Worm (Caenorhabditis elegans) whole organism, L3 larva: ENCODE measurements around the gene ZC250.4.

Source experiments
- R02D3.7 ChIP-seq: fragments of 150-350 bp; optimal IDR thresholded peaks from 2 replicates; lab custom pipeline; 2014; ENCODE audit warnings: missing biosample characterization, missing genetic modification characterization
- ZK546.5 ChIP-seq: sonication (generic microtip); optimal IDR thresholded peaks from 2 replicates; lab custom pipeline; 2017; ENCODE audit warnings: missing biosample characterization, missing genetic modification characterization
- aly-2 ChIP-seq: fragments of 150-350 bp; optimal IDR thresholded peaks from 2 replicates; lab custom pipeline; 2014; ENCODE audit warnings: missing biosample characterization, missing genetic modification characterization
- ama-1 ChIP-seq: fragments of 150-350 bp; optimal IDR thresholded peaks from 2 replicates; lab custom pipeline; 2018
- ceh-16 ChIP-seq: sonication (generic microtip); optimal IDR thresholded peaks from 2 replicates; lab custom pipeline; 2017; ENCODE audit warnings: missing biosample characterization, missing genetic modification characterization
- ceh-28 ChIP-seq: fragments of 150-350 bp; optimal IDR thresholded peaks from 2 replicates; lab custom pipeline; 2014; ENCODE audit warnings: missing biosample characterization, missing genetic modification reagents, missing genetic modification characterization
- ceh-9 ChIP-seq: sonication (generic microtip); optimal IDR thresholded peaks from 2 replicates; lab custom pipeline; 2018; ENCODE audit warnings: missing biosample characterization, missing genetic modification characterization
- egl-5 ChIP-seq: fragments of 150-350 bp; optimal IDR thresholded peaks from 2 replicates; lab custom pipeline; 2017; ENCODE audit warnings: missing biosample characterization, missing genetic modification reagents, missing genetic modification characterization, inconsistent platforms
- elt-1 ChIP-seq: fragments of 150-350 bp; optimal IDR thresholded peaks from 2 replicates; lab custom pipeline; 2014; ENCODE audit warnings: missing biosample characterization, missing genetic modification characterization
- elt-2 ChIP-seq: sonication (generic microtip); optimal IDR thresholded peaks from 2 replicates; lab custom pipeline; 2016; ENCODE audit warnings: missing genetic modification reagents, mild to moderate bottlenecking, missing genetic modification characterization, missing compliant biosample characterization
- elt-3 ChIP-seq, 3 experiments: fragments of 150-350 bp in 1 of 3; sonication (generic microtip) in 2 of 3; optimal IDR thresholded peaks; 2 replicates in 2 of 3; 4 replicates in 1 of 3; lab custom pipeline; 2014 to 2017; ENCODE audit warnings: missing biosample characterization in 3 of 3, missing genetic modification characterization in 3 of 3
- eor-1 ChIP-seq, 2 experiments: fragments of 150-350 bp; optimal IDR thresholded peaks; 2 replicates each; lab custom pipeline; 2014 to 2018; ENCODE audit warnings: missing biosample characterization in 2 of 2, missing genetic modification characterization in 2 of 2
- fkh-10 ChIP-seq: sonication (generic microtip); optimal IDR thresholded peaks from 2 replicates; lab custom pipeline; 2017; ENCODE audit warnings: missing biosample characterization, missing genetic modification reagents, missing genetic modification characterization
- fkh-2 ChIP-seq: fragments of 150-350 bp; optimal IDR thresholded peaks from 2 replicates; lab custom pipeline; 2014; ENCODE audit warnings: missing biosample characterization, missing genetic modification reagents, missing genetic modification characterization
- hmg-11 ChIP-seq: sonication (generic microtip); optimal IDR thresholded peaks from 2 replicates; lab custom pipeline; 2016; ENCODE audit warnings: missing genetic modification characterization, missing compliant biosample characterization
- jun-1 ChIP-seq: fragments of 150-350 bp; optimal IDR thresholded peaks from 2 replicates; lab custom pipeline; 2014; ENCODE audit warnings: missing biosample characterization, missing genetic modification reagents, missing genetic modification characterization
- lin-15B ChIP-seq: fragments of 150-350 bp; optimal IDR thresholded peaks from 2 replicates; lab custom pipeline; 2014; ENCODE audit warnings: missing biosample characterization, missing genetic modification characterization
- mdl-1 ChIP-seq: fragments of 150-350 bp; optimal IDR thresholded peaks from 2 replicates; lab custom pipeline; 2014; ENCODE audit warnings: missing biosample characterization, missing genetic modification characterization
- mml-1 ChIP-seq: fragments of 150-350 bp; sonication (generic microtip); optimal IDR thresholded peaks from 3 replicates; lab custom pipeline; 2014; ENCODE audit warnings: missing biosample characterization, missing genetic modification characterization
- nfya-1 ChIP-seq: sonication (generic microtip); optimal IDR thresholded peaks from 2 replicates; lab custom pipeline; 2017; ENCODE audit warnings: missing genetic modification characterization, mild to moderate bottlenecking, missing compliant biosample characterization, antibody characterized with exemption, moderate library complexity; ENCODE audit not compliant: insufficient read depth
- nhr-11 ChIP-seq: fragments of 150-350 bp; optimal IDR thresholded peaks from 2 replicates; lab custom pipeline; 2014; ENCODE audit warnings: missing biosample characterization, missing genetic modification characterization
- nhr-12 ChIP-seq: fragments of 150-350 bp; optimal IDR thresholded peaks from 2 replicates; lab custom pipeline; 2014; ENCODE audit warnings: missing biosample characterization, missing genetic modification characterization
- nhr-23 ChIP-seq: fragments of 150-350 bp; optimal IDR thresholded peaks from 2 replicates; lab custom pipeline; 2014; ENCODE audit warnings: missing biosample characterization, missing genetic modification reagents, missing genetic modification characterization
- nhr-237 ChIP-seq: fragments of 150-350 bp; optimal IDR thresholded peaks from 2 replicates; lab custom pipeline; 2014; ENCODE audit warnings: missing biosample characterization, missing genetic modification characterization
- nhr-25 ChIP-seq: sonication (generic microtip); optimal IDR thresholded peaks from 2 replicates; lab custom pipeline; 2017; ENCODE audit warnings: missing biosample characterization, missing genetic modification characterization
- nhr-28 ChIP-seq: fragments of 150-350 bp; optimal IDR thresholded peaks from 2 replicates; lab custom pipeline; 2014; ENCODE audit warnings: missing biosample characterization, missing genetic modification characterization
- nhr-43 ChIP-seq: sonication (generic microtip); optimal IDR thresholded peaks from 2 replicates; lab custom pipeline; 2016; ENCODE audit warnings: mild to moderate bottlenecking, missing genetic modification characterization, missing compliant biosample characterization; ENCODE audit not compliant: poor library complexity, severe bottlenecking
- nhr-67 ChIP-seq: fragments of 150-350 bp; optimal IDR thresholded peaks from 2 replicates; lab custom pipeline; 2014; ENCODE audit warnings: missing biosample characterization, missing genetic modification characterization
- nhr-76 ChIP-seq: fragments of 150-350 bp; sonication (generic microtip); optimal IDR thresholded peaks from 5 replicates; lab custom pipeline; 2014; ENCODE audit warnings: missing biosample characterization, missing genetic modification characterization
- nhr-77 ChIP-seq: fragments of 150-350 bp; optimal IDR thresholded peaks from 2 replicates; lab custom pipeline; 2014; ENCODE audit warnings: missing biosample characterization, missing genetic modification characterization
- pha-4 ChIP-seq: fragments of 150-350 bp; optimal IDR thresholded peaks from 2 replicates; lab custom pipeline; 2014; ENCODE audit warnings: missing biosample characterization, missing genetic modification reagents, missing genetic modification characterization
- pqm-1 ChIP-seq: fragments of 150-350 bp; optimal IDR thresholded peaks from 2 replicates; lab custom pipeline; 2017; ENCODE audit warnings: missing biosample characterization, missing genetic modification characterization, inconsistent platforms
- sea-2 ChIP-seq: fragments of 150-350 bp; sonication (generic microtip); optimal IDR thresholded peaks from 4 replicates; lab custom pipeline; 2014; ENCODE audit warnings: missing biosample characterization, missing genetic modification reagents, missing genetic modification characterization
- skn-1 ChIP-seq: fragments of 150-350 bp; optimal IDR thresholded peaks from 2 replicates; lab custom pipeline; 2014; ENCODE audit warnings: missing biosample characterization, missing genetic modification characterization
- snpc-4 ChIP-seq: fragments of 150-350 bp; optimal IDR thresholded peaks from 2 replicates; lab custom pipeline; 2014; ENCODE audit warnings: missing biosample characterization, missing genetic modification characterization
- tbx-2 ChIP-seq: sonication (generic microtip); optimal IDR thresholded peaks from 2 replicates; lab custom pipeline; 2016; ENCODE audit warnings: mild to moderate bottlenecking, missing genetic modification characterization, missing compliant biosample characterization
- unc-39 ChIP-seq: sonication (generic microtip); optimal IDR thresholded peaks from 4 replicates; lab custom pipeline; 2017; ENCODE audit warnings: missing biosample characterization, missing genetic modification characterization
- unc-62 ChIP-seq: fragments of 150-350 bp; sonication (generic microtip); optimal IDR thresholded peaks from 4 replicates; lab custom pipeline; 2014; ENCODE audit warnings: missing biosample characterization, missing genetic modification reagents, missing genetic modification characterization
- zag-1 ChIP-seq: fragments of 150-350 bp; optimal IDR thresholded peaks from 2 replicates; lab custom pipeline; 2014; ENCODE audit warnings: missing biosample characterization, missing genetic modification characterization
- ztf-11 ChIP-seq: fragments of 150-350 bp; optimal IDR thresholded peaks from 2 replicates; lab custom pipeline; 2014; ENCODE audit warnings: missing biosample characterization, missing genetic modification characterization
- ztf-4 ChIP-seq: fragments of 150-350 bp; optimal IDR thresholded peaks from 2 replicates; lab custom pipeline; 2014; ENCODE audit warnings: missing biosample characterization, missing genetic modification characterization

ZC250.4 gene

ce11 chrV:5843415-5844337, 30.7 kb upstream of the ZC250.4 start (continued):
- no peak for TF ChIP-seq nhr-237 (tag; lab: Kevin White, UChicago)
- TF ChIP-seq aly-2: no peak
- TF ChIP-seq ceh-16 (tag; lab: Kevin White, UChicago): no peak
- no peak for TF ChIP-seq elt-1
- TF ChIP-seq fkh-10 (GFP tag; lab: Kevin White, UChicago): no peak
- TF ChIP-seq unc-39 (tag; lab: Kevin White, UChicago): no peak
- TF ChIP-seq nhr-25: no peak
- no peak for TF ChIP-seq nhr-28 (tag; lab: Kevin White, UChicago)
- TF ChIP-seq ceh-28 (tag; lab: Kevin White, UChicago): no peak
- TF ChIP-seq lin-15B (tag; lab: Kevin White, UChicago): no peak
- TF ChIP-seq fkh-2: no peak
- peak; percentile 39 for TF ChIP-seq skn-1 (tag; lab: Kevin White, UChicago)
- TF ChIP-seq nhr-77 (tag; lab: Kevin White, UChicago): no peak
- no peak for TF ChIP-seq sea-2 (GFP tag; lab: Kevin White, UChicago)
- TF ChIP-seq ztf-11 (tag; lab: Kevin White, UChicago): no peak
- TF ChIP-seq eor-1 (tag; optimal IDR thresholded peaks at IDR 0.05; lab: Kevin White, UChicago): no peak

- TF ChIP-seq pqm-1 (tag; lab: Kevin White, UChicago) (peak; percentile 70), pha-4 (tag; lab: Kevin White, UChicago) (peak; percentile 48), elt-2 (tag; lab: Kevin White, UChicago) (peak; percentile 51), ama-1 (peak; percentile 74), fkh-10 (GFP tag; lab: Kevin White, UChicago) (no peak)
Observed at ce11 chrV:5842507-5843144, 29.7 kb upstream of the ZC250.4 start.

DNA sequence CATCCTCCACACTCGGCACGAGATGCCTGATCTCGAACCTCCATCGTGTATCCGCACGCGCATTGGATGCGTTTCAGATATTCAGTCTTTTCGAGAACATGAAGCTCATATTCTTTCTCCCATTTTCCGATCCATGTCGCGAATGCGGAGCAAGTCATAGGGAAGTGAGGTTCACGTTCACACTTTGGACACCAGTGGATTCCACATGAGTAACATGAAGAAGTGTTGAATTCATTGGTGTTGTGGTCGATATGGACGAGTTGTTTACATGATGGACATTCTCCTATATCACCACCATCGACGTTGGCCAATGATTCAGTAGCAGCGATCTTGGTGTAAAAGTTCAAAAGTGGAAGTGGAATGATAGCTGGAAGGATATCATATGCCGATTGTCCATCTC, 28.0 kb upstream of the ZC250.4 start:
- TF ChIP-seq nhr-76 (tag; lab: Kevin White, UChicago) (no peak), nhr-25 (peak; percentile 32)
- TF ChIP-seq, all 47 proteins: peak for 1

DNA sequence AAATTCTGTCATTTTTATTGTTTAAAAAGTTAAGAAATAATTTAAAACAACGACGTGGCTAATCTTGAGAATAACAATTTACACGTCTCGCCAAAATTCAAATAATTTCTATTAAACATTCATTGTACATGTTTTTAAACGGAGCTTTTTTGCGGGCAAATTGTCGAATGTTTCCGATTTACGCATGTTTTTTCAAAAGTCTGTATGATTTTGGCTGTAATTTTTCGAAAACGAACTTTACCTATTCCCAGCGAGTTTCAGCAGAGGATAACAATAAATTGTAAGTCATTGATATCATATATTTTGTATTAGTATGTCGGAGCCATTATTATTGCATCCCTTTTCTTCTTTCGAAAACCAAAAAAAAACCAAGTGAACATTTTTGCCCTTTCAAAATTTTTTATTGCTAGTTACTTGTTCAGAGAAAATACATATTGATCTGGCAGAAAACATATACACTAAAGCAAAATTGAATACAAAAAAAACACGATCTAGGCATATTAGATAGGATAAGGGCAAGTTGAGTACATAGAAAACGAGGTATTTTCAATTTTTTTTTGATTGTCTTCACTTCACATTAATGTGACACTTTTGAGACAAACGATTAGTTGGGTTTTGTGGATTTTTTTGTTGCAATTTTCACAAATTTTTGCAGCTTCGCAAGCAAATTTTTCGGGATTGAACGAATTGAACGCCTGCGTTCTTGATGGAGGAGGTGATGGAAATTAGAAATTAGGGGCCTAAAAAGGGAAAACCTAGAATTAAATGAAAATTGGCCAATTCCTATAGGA, 25.8 kb upstream of the ZC250.4 start, which contains the start of gene F26F12.2:
TSS of gene F26F12.2 (minus strand) at position 38 of the 791 bp plus-strand sequence.
- TF ChIP-seq ztf-4 (tag; lab: Kevin White, UChicago): no peak
- TF ChIP-seq nhr-77 (tag; lab: Kevin White, UChicago): no peak
- TF ChIP-seq unc-39 (tag; lab: Kevin White, UChicago): no peak
- no peak for TF ChIP-seq pha-4 (tag; lab: Kevin White, UChicago)
- TF ChIP-seq fkh-10 (GFP tag; lab: Kevin White, UChicago): no peak
- no peak for TF ChIP-seq ceh-16 (tag; lab: Kevin White, UChicago)
- no peak for TF ChIP-seq hmg-11 (tag; lab: Kevin White, UChicago)
- no peak for TF ChIP-seq egl-5
- no peak for TF ChIP-seq sea-2 (GFP tag; lab: Kevin White, UChicago)
- peak; percentile 45 for TF ChIP-seq nhr-23 (tag; lab: Kevin White, UChicago)
- no peak for TF ChIP-seq lin-15B (tag; lab: Kevin White, UChicago)
- no peak for TF ChIP-seq nhr-11 (tag; lab: Kevin White, UChicago)
- no peak for TF ChIP-seq mml-1 (tag; lab: Kevin White, UChicago)
- TF ChIP-seq elt-3 (tag; optimal IDR thresholded peaks at IDR 0.05; lab: Kevin White, UChicago): no peak
- TF ChIP-seq aly-2: no peak
- TF ChIP-seq mdl-1 (tag; lab: Kevin White, UChicago): no peak
- TF ChIP-seq nhr-43 (tag; lab: Kevin White, UChicago): peak; percentile 73
- TF ChIP-seq nhr-12 (tag; lab: Kevin White, UChicago): no peak
- TF ChIP-seq R02D3.7 (tag; lab: Kevin White, UChicago): no peak
- TF ChIP-seq elt-2 (tag; lab: Kevin White, UChicago): peak; percentile 7
- TF ChIP-seq zag-1: no peak
- no peak for TF ChIP-seq fkh-2
- no peak for TF ChIP-seq skn-1 (tag; lab: Kevin White, UChicago)
- TF ChIP-seq ceh-9 (tag; lab: Kevin White, UChicago): no peak
- peak; percentile 56 for TF ChIP-seq nhr-25
- TF ChIP-seq unc-62 (GFP tag; lab: Kevin White, UChicago): no peak
- no peak for TF ChIP-seq snpc-4 (tag; lab: Kevin White, UChicago)
- TF ChIP-seq tbx-2: no peak
- TF ChIP-seq ama-1: peak; percentile 85
- no peak for TF ChIP-seq ZK546.5
- no peak for TF ChIP-seq nhr-67 (tag; lab: Kevin White, UChicago)
- no peak for TF ChIP-seq pqm-1 (tag; lab: Kevin White, UChicago)
- TF ChIP-seq ztf-11 (tag; lab: Kevin White, UChicago): no peak
- TF ChIP-seq nfya-1 (tag; lab: Kevin White, UChicago): no peak
- peak; percentile 4 for TF ChIP-seq jun-1 (tag; lab: Kevin White, UChicago)
- TF ChIP-seq nhr-28 (tag; lab: Kevin White, UChicago): no peak
